Fruit fly (Drosophila melanogaster) whole organism, wandering third instar larva: ENCODE data around the gene CG17199.

Experiments
- Abd-B ChIP-seq: fragments of >200 bp; optimal IDR thresholded peaks from 2 replicates; lab custom pipeline; 2017; ENCODE audit warnings: missing biosample characterization, missing genetic modification characterization
- Hr78 ChIP-seq: fragments of >200 bp; optimal IDR thresholded peaks from 2 replicates; lab custom pipeline; 2017; ENCODE audit warnings: missing biosample characterization, missing genetic modification characterization
- br ChIP-seq: fragments of 200-800 bp; sonication (Bioruptor generic); optimal IDR thresholded peaks from 2 replicates; lab custom pipeline; 2016; ENCODE audit warnings: missing biosample characterization, missing genetic modification characterization
- lola ChIP-seq: fragments of >200 bp; optimal IDR thresholded peaks from 2 replicates; lab custom pipeline; 2017; ENCODE audit warnings: missing biosample characterization, missing genetic modification characterization
- pan ChIP-seq: fragments of >200 bp; optimal IDR thresholded peaks from 2 replicates; lab custom pipeline; 2017
- woc ChIP-seq: sonication (Bioruptor generic); optimal IDR thresholded peaks from 2 replicates; lab custom pipeline; 2016; ENCODE audit warnings: missing biosample characterization, mild to moderate bottlenecking, missing genetic modification characterization

- no peak for TF ChIP-seq br (GFP tag; lab: Kevin White, UChicago)
- TF ChIP-seq lola (GFP tag; lab: Kevin White, UChicago) = no peak
- TF ChIP-seq woc (GFP tag; lab: Kevin White, UChicago) = no peak
- no peak for TF ChIP-seq Abd-B (GFP tag; lab: Kevin White, UChicago)
- TF ChIP-seq pan (lab: Kevin White, UChicago) = no peak
- TF ChIP-seq Hr78 (GFP tag; lab: Kevin White, UChicago) = no peak
Measured at dm6 chr3R:20253818-20254217, 44.2 kb upstream of the CG17199 start.
